Worm (Caenorhabditis elegans) whole organism, L2 larva: ENCODE measurements around the gene R08C7.12.

Experiments
- C34F6.9 ChIP-seq: fragments of 150-350 bp; optimal IDR thresholded peaks from 2 replicates; lab custom pipeline; 2014; ENCODE audit warnings: missing biosample characterization, missing genetic modification characterization
- F13H6.1 ChIP-seq: sonication (generic microtip); optimal IDR thresholded peaks from 2 replicates; lab custom pipeline; 2016; ENCODE audit warnings: missing genetic modification characterization, missing compliant biosample characterization
- R02D3.7 ChIP-seq: fragments of 150-350 bp; optimal IDR thresholded peaks from 2 replicates; lab custom pipeline; 2014; ENCODE audit warnings: missing biosample characterization, missing genetic modification characterization
- Y55F3AM.14 ChIP-seq: fragments of 200-800 bp; sonication (Bioruptor generic); optimal IDR thresholded peaks from 2 replicates; lab custom pipeline; 2018; ENCODE audit warnings: mild to moderate bottlenecking, missing genetic modification characterization, missing compliant biosample characterization
- aly-2 ChIP-seq: fragments of 150-350 bp; optimal IDR thresholded peaks from 2 replicates; lab custom pipeline; 2014; ENCODE audit warnings: missing biosample characterization, missing genetic modification characterization
- ama-1 ChIP-seq: fragments of 150-350 bp; optimal IDR thresholded peaks from 2 replicates; lab custom pipeline; 2018; ENCODE audit warnings: inconsistent platforms
- blmp-1 ChIP-seq: sonication (generic microtip); optimal IDR thresholded peaks from 2 replicates; lab custom pipeline; 2017; ENCODE audit warnings: missing genetic modification characterization, mild to moderate bottlenecking, missing compliant biosample characterization, antibody characterized with exemption, moderate library complexity; ENCODE audit not compliant: insufficient read depth
- ceh-16 ChIP-seq: fragments of 150-350 bp; optimal IDR thresholded peaks from 2 replicates; lab custom pipeline; 2014; ENCODE audit warnings: missing biosample characterization, missing genetic modification characterization
- crh-2 ChIP-seq: sonication (generic microtip); optimal IDR thresholded peaks from 2 replicates; lab custom pipeline; 2017; ENCODE audit warnings: missing biosample characterization, missing genetic modification characterization
- dmd-4 ChIP-seq: sonication (generic microtip); optimal IDR thresholded peaks from 2 replicates; lab custom pipeline; 2017; ENCODE audit warnings: missing biosample characterization, missing genetic modification characterization
- egl-27 ChIP-seq: sonication (generic microtip); optimal IDR thresholded peaks from 3 replicates; lab custom pipeline; 2017; ENCODE audit warnings: missing biosample characterization, missing genetic modification reagents, missing genetic modification characterization
- fos-1 ChIP-seq: fragments of 150-350 bp; optimal IDR thresholded peaks from 2 replicates; lab custom pipeline; 2014; ENCODE audit warnings: missing biosample characterization, missing genetic modification characterization
- gmeb-1 ChIP-seq: fragments of 150-350 bp; optimal IDR thresholded peaks from 2 replicates; lab custom pipeline; 2014; ENCODE audit warnings: missing biosample characterization, missing genetic modification characterization
- lin-11 ChIP-seq: fragments of 150-350 bp; sonication (generic microtip); optimal IDR thresholded peaks from 2 replicates; lab custom pipeline; 2014; ENCODE audit warnings: missing biosample characterization, missing genetic modification characterization, inconsistent platforms, mixed read lengths
- lin-13 ChIP-seq: fragments of 150-350 bp; optimal IDR thresholded peaks from 2 replicates; lab custom pipeline; 2014; ENCODE audit warnings: missing biosample characterization, missing genetic modification reagents, missing genetic modification characterization
- lin-39 ChIP-seq: fragments of 150-350 bp; optimal IDR thresholded peaks from 2 replicates; lab custom pipeline; 2014; ENCODE audit warnings: missing biosample characterization, missing genetic modification reagents, missing genetic modification characterization
- lsy-2 ChIP-seq, 2 experiments: fragments of 150-350 bp in 1 of 2; sonication (generic microtip) in 1 of 2; optimal IDR thresholded peaks; 2 replicates each; lab custom pipeline; 2014 to 2017; ENCODE audit warnings: missing biosample characterization in 2 of 2, missing genetic modification characterization in 2 of 2
- mab-5 ChIP-seq: fragments of 150-350 bp; optimal IDR thresholded peaks from 2 replicates; lab custom pipeline; 2014; ENCODE audit warnings: missing biosample characterization, missing genetic modification characterization
- mbf-1 ChIP-seq: sonication (generic microtip); optimal IDR thresholded peaks from 2 replicates; lab custom pipeline; 2017; ENCODE audit warnings: missing biosample characterization, missing genetic modification characterization
- mdl-1 ChIP-seq, 2 experiments: fragments of 150-350 bp in 1 of 2; sonication (generic microtip) in 1 of 2; optimal IDR thresholded peaks; 2 replicates each; lab custom pipeline; 2017; ENCODE audit warnings: missing biosample characterization in 2 of 2, missing genetic modification characterization in 2 of 2
- nhr-12 ChIP-seq: fragments of 150-350 bp; optimal IDR thresholded peaks from 2 replicates; lab custom pipeline; 2014; ENCODE audit warnings: missing biosample characterization, missing genetic modification characterization
- nhr-129 ChIP-seq: fragments of 150-350 bp; optimal IDR thresholded peaks from 2 replicates; lab custom pipeline; 2014; ENCODE audit warnings: missing biosample characterization, missing genetic modification characterization
- nhr-21 ChIP-seq: fragments of 150-350 bp; optimal IDR thresholded peaks from 2 replicates; lab custom pipeline; 2014; ENCODE audit warnings: missing biosample characterization, missing genetic modification characterization
- nhr-23 ChIP-seq: fragments of 150-350 bp; optimal IDR thresholded peaks from 2 replicates; lab custom pipeline; 2014; ENCODE audit warnings: missing biosample characterization, missing genetic modification reagents, missing genetic modification characterization
- nhr-237 ChIP-seq: fragments of 150-350 bp; optimal IDR thresholded peaks from 2 replicates; lab custom pipeline; 2014; ENCODE audit warnings: missing biosample characterization, missing genetic modification characterization
- nhr-25 ChIP-seq: fragments of 150-350 bp; sonication (generic microtip); optimal IDR thresholded peaks from 3 replicates; lab custom pipeline; 2014; ENCODE audit warnings: missing biosample characterization, missing genetic modification characterization
- nhr-6 ChIP-seq: fragments of 150-350 bp; optimal IDR thresholded peaks from 2 replicates; lab custom pipeline; 2014; ENCODE audit warnings: missing biosample characterization, missing genetic modification characterization
- nhr-77 ChIP-seq: fragments of 150-350 bp; optimal IDR thresholded peaks from 2 replicates; lab custom pipeline; 2014; ENCODE audit warnings: missing biosample characterization, missing genetic modification characterization
- peb-1 ChIP-seq: fragments of 150-350 bp; optimal IDR thresholded peaks from 2 replicates; lab custom pipeline; 2014; ENCODE audit warnings: missing biosample characterization, missing genetic modification characterization
- sma-3 ChIP-seq: sonication (generic microtip); optimal IDR thresholded peaks from 2 replicates; lab custom pipeline; 2016; ENCODE audit warnings: missing genetic modification reagents, missing genetic modification characterization, missing compliant biosample characterization
- sma-9 ChIP-seq, 2 experiments: fragments of 150-350 bp in 1 of 2; sonication (generic microtip) in 1 of 2; optimal IDR thresholded peaks; 2 replicates each; lab custom pipeline; 2014 to 2016; ENCODE audit warnings: missing genetic modification characterization in 2 of 2, mild to moderate bottlenecking in 1 of 2, missing biosample characterization in 1 of 2, missing compliant biosample characterization in 1 of 2, missing genetic modification reagents in 1 of 2, moderate library complexity in 1 of 2
- snpc-4 ChIP-seq: fragments of 150-350 bp; optimal IDR thresholded peaks from 2 replicates; lab custom pipeline; 2014; ENCODE audit warnings: missing biosample characterization, missing genetic modification characterization
- unc-55 ChIP-seq: fragments of 150-350 bp; sonication (generic microtip); optimal IDR thresholded peaks from 3 replicates; lab custom pipeline; 2014; ENCODE audit warnings: missing biosample characterization, missing genetic modification reagents, missing genetic modification characterization
- unc-62 ChIP-seq: fragments of 150-350 bp; optimal IDR thresholded peaks from 2 replicates; lab custom pipeline; 2014; ENCODE audit warnings: missing biosample characterization, missing genetic modification reagents, missing genetic modification characterization
- zag-1 ChIP-seq: fragments of 150-350 bp; optimal IDR thresholded peaks from 2 replicates; lab custom pipeline; 2014; ENCODE audit warnings: missing biosample characterization, missing genetic modification characterization
- ztf-1 ChIP-seq: fragments of 200-800 bp; sonication (Bioruptor generic); conservative IDR thresholded peaks from 2 replicates; pipeline ENCODE4 v1.3.6; 2022; ENCODE audit warnings: missing genetic modification characterization, missing compliant biosample characterization
- ztf-11 ChIP-seq: sonication (generic microtip); optimal IDR thresholded peaks from 2 replicates; lab custom pipeline; 2017; ENCODE audit warnings: missing biosample characterization, missing genetic modification characterization
- ztf-4 ChIP-seq: fragments of 150-350 bp; optimal IDR thresholded peaks from 2 replicates; lab custom pipeline; 2014; ENCODE audit warnings: missing biosample characterization, missing genetic modification characterization

The R08C7.12 gene

ce11 chrIV:4405126-4405525, 44.4 kb upstream of the R08C7.12 start, which contains the start of gene Y24D9A.7 (continued):
- TF ChIP-seq mdl-1 (tag; optimal IDR thresholded peaks at IDR 0.05; lab: Kevin White, UChicago) (no peak), nhr-23 (tag; lab: Kevin White, UChicago) (no peak), dmd-4 (tag; lab: Kevin White, UChicago) (no peak), C34F6.9 (tag; lab: Kevin White, UChicago) (no peak), unc-55 (no peak), sma-3 (GFP tag; lab: Kevin White, UChicago) (no peak), ztf-1 (GFP tag; lab: Robert Waterston, UW) (0 out of 2 replicates have a peak, but pooled peaks have one; percentile 67)

- TF ChIP-seq nhr-12 (tag; lab: Kevin White, UChicago) (no peak), aly-2 (tag; lab: Kevin White, UChicago) (no peak), mab-5 (peak; percentile 10), nhr-25 (peak; percentile 57), nhr-23 (tag; lab: Kevin White, UChicago) (no peak), ztf-11 (tag; lab: Kevin White, UChicago) (no peak), ztf-4 (tag; lab: Kevin White, UChicago) (peak; percentile 46), Y55F3AM.14 (GFP tag; lab: Kevin White, UChicago) (peak; percentile 56), fos-1 (tag; lab: Kevin White, UChicago) (peak; percentile 76), egl-27 (no peak), sma-9 (GFP tag; optimal IDR thresholded peaks at IDR 0.05; lab: Kevin White, UChicago) (peak; percentile 63), sma-9 (tag; optimal IDR thresholded peaks at IDR 0.05; lab: Kevin White, UChicago) (no peak), gmeb-1 (peak; percentile 19), crh-2 (tag; lab: Kevin White, UChicago) (peak; percentile 21), lin-11 (tag; lab: Kevin White, UChicago) (peak; percentile 67), R02D3.7 (tag; lab: Kevin White, UChicago) (no peak), unc-62 (GFP tag; lab: Kevin White, UChicago) (no peak), nhr-129 (tag; lab: Kevin White, UChicago) (peak; percentile 85), sma-3 (GFP tag; lab: Kevin White, UChicago) (peak; percentile 63), C34F6.9 (tag; lab: Kevin White, UChicago) (peak; percentile 76), F13H6.1 (peak; percentile 60), nhr-21 (tag; lab: Kevin White, UChicago) (peak; percentile 30), ceh-16 (tag; lab: Kevin White, UChicago) (peak; percentile 19), mbf-1 (no peak), lin-13 (GFP tag; lab: Kevin White, UChicago) (peak; percentile 80), snpc-4 (tag; lab: Kevin White, UChicago) (no peak), nhr-6 (tag; lab: Kevin White, UChicago) (peak; percentile 38), zag-1 (tag; lab: Kevin White, UChicago) (peak; percentile 25), nhr-77 (tag; lab: Kevin White, UChicago) (no peak), nhr-237 (tag; lab: Kevin White, UChicago) (no peak), blmp-1 (tag; lab: Kevin White, UChicago) (peak; percentile 36), lsy-2 (tag; optimal IDR thresholded peaks at IDR 0.05; lab: Kevin White, UChicago) (peak; percentile 31 to 75), unc-55 (peak; percentile 89), lin-39 (tag; lab: Kevin White, UChicago) (peak; percentile 25)
- TF ChIP-seq, all 48 proteins: peak for 22
These were observed 43.4 kb upstream of the R08C7.12 start for ce11 chrIV:4406054-4406539.

- no peak for TF ChIP-seq R02D3.7 (tag; lab: Kevin White, UChicago)
- no peak for TF ChIP-seq lin-39 (tag; lab: Kevin White, UChicago)
- no peak for TF ChIP-seq nhr-21 (tag; lab: Kevin White, UChicago)
- no peak for TF ChIP-seq peb-1 (tag; lab: Kevin White, UChicago)
- TF ChIP-seq sma-3 (GFP tag; lab: Kevin White, UChicago), result peak; percentile 4
- TF ChIP-seq fos-1 (tag; lab: Kevin White, UChicago), result peak; percentile 54
- peak; percentile 85 for TF ChIP-seq F13H6.1
- peak in 1 of 2 experiments; percentile 48 for TF ChIP-seq lsy-2 (tag; optimal IDR thresholded peaks at IDR 0.05; lab: Kevin White, UChicago)
- TF ChIP-seq crh-2 (tag; lab: Kevin White, UChicago), result peak; percentile 3
- TF ChIP-seq mdl-1 (tag; optimal IDR thresholded peaks at IDR 0.05; lab: Kevin White, UChicago), result no peak
- peak; percentile 56 for TF ChIP-seq nhr-129 (tag; lab: Kevin White, UChicago)
- TF ChIP-seq ama-1, result no peak
- no peak for TF ChIP-seq unc-62 (GFP tag; lab: Kevin White, UChicago)
- TF ChIP-seq sma-9 (GFP tag; optimal IDR thresholded peaks at IDR 0.05; lab: Kevin White, UChicago), result peak; percentile 39
- TF ChIP-seq sma-9 (tag; optimal IDR thresholded peaks at IDR 0.05; lab: Kevin White, UChicago), result no peak
These were observed 42.5 kb upstream of the R08C7.12 start for ce11 chrIV:4407055-4407461.
